Fruit fly (Drosophila melanogaster): ENCODE results near the gene CG2444.

dm6 chrX:11713808-11714528 is 8.9 kb upstream of the CG2444 start:
- peak; percentile 15 for TF ChIP-seq Sp1 (GFP tag; optimal IDR thresholded peaks at IDR 0.05)
- no peak for TF ChIP-seq CrebA (GFP tag; optimal IDR thresholded peaks at IDR 0.05; ENCODE audit: borderline replicate concordance)
- TF ChIP-seq foxo (GFP tag; optimal IDR thresholded peaks at IDR 0.05), result no peak
- no peak for TF ChIP-seq Vsx2 (GFP tag; optimal IDR thresholded peaks at IDR 0.05; ENCODE audit: partially characterized antibody)
- TF ChIP-seq OdsH (GFP tag; optimal IDR thresholded peaks at IDR 0.05), result peak; percentile 29
- TF ChIP-seq Dfd (GFP tag; optimal IDR thresholded peaks at IDR 0.05), result no peak
- TF ChIP-seq lola (GFP tag; optimal IDR thresholded peaks at IDR 0.05), result no peak
- TF ChIP-seq N (GFP tag; optimal IDR thresholded peaks at IDR 0.05), result peak; percentile 81
- TF ChIP-seq dsf (GFP tag; optimal IDR thresholded peaks at IDR 0.05; ENCODE audit: borderline replicate concordance), result no peak
- no peak for TF ChIP-seq br (GFP tag; optimal IDR thresholded peaks at IDR 0.05)
- peak; percentile 25 for TF ChIP-seq Abd-B (GFP tag; optimal IDR thresholded peaks at IDR 0.05)
- TF ChIP-seq h (GFP tag; optimal IDR thresholded peaks at IDR 0.05), result peak; percentile 38

All from whole organism, wandering third instar larva.